Worm (Caenorhabditis elegans): ENCODE measurements around the gene C41A3.2.

The C41A3.2 gene

ce11 chrX:5360682-5361081 is 53.5 kb downstream of the C41A3.2 start:
- TF ChIP-seq cog-1 (tag; optimal IDR thresholded peaks at IDR 0.05) = peak; percentile 23
- no peak for TF ChIP-seq ztf-29 (GFP tag; IDR thresholded peaks at IDR 0.05)

Measured in whole organism, midembryonic.